Fruit fly (Drosophila melanogaster) whole organism, adult: ENCODE measurements around the gene dls.

ENCODE experiments used
- CG11617 ChIP-seq: fragments of 200-800 bp; sonication (Bioruptor generic); optimal IDR thresholded peaks from 2 replicates; lab custom pipeline; 2017; ENCODE audit warnings: mild to moderate bottlenecking, missing biosample characterization, missing genetic modification reagents, missing genetic modification characterization
- CG12768 ChIP-seq: fragments of 200-800 bp; sonication (Bioruptor generic); optimal IDR thresholded peaks from 2 replicates; lab custom pipeline; 2017; ENCODE audit warnings: missing biosample characterization, missing genetic modification characterization, mild to moderate bottlenecking, moderate library complexity, missing genetic modification reagents
- CG14711 ChIP-seq: fragments of 200-800 bp; sonication (Bioruptor generic); optimal IDR thresholded peaks from 2 replicates; lab custom pipeline; 2018; ENCODE audit warnings: missing biosample characterization, mild to moderate bottlenecking, missing genetic modification characterization, moderate library complexity
- CG1620 ChIP-seq: fragments of 200-800 bp; sonication (Bioruptor generic); optimal IDR thresholded peaks from 2 replicates; lab custom pipeline; 2016; ENCODE audit warnings: missing biosample characterization, missing genetic modification characterization
- CG33017 ChIP-seq: fragments of 200-800 bp; sonication (Bioruptor generic); optimal IDR thresholded peaks from 2 replicates; lab custom pipeline; 2018; ENCODE audit warnings: missing biosample characterization, mild to moderate bottlenecking, missing genetic modification characterization, moderate library complexity
- CG5204 ChIP-seq: fragments of 200-800 bp; sonication (Bioruptor generic); optimal IDR thresholded peaks from 2 replicates; lab custom pipeline; 2016; ENCODE audit warnings: missing biosample characterization, missing genetic modification characterization
- CG7045 ChIP-seq: fragments of 200-800 bp; sonication (Bioruptor generic); optimal IDR thresholded peaks from 2 replicates; lab custom pipeline; 2017; ENCODE audit warnings: missing biosample characterization, mild to moderate bottlenecking, missing genetic modification characterization
- CG7101 ChIP-seq: fragments of 200-800 bp; sonication (Bioruptor generic); optimal IDR thresholded peaks from 2 replicates; lab custom pipeline; 2018; ENCODE audit warnings: missing biosample characterization, mild to moderate bottlenecking, missing genetic modification characterization, moderate library complexity
- Clk ChIP-seq: fragments of 200-800 bp; sonication (Bioruptor generic); optimal IDR thresholded peaks from 2 replicates; lab custom pipeline; 2017; ENCODE audit warnings: missing biosample characterization, missing genetic modification characterization
- Crg-1 ChIP-seq: fragments of 200-800 bp; sonication (Bioruptor generic); optimal IDR thresholded peaks from 2 replicates; lab custom pipeline; 2016; ENCODE audit warnings: missing biosample characterization, missing genetic modification characterization
- Hr96 ChIP-seq: fragments of 200-800 bp; sonication (Bioruptor generic); optimal IDR thresholded peaks from 2 replicates; lab custom pipeline; 2016; ENCODE audit warnings: missing biosample characterization, missing genetic modification characterization
- Mnt ChIP-seq: fragments of 200-800 bp; sonication (Bioruptor generic); optimal IDR thresholded peaks from 2 replicates; lab custom pipeline; 2016; ENCODE audit warnings: missing biosample characterization, mild to moderate bottlenecking, missing genetic modification characterization
- bab1 ChIP-seq: fragments of 200-800 bp; sonication (Bioruptor generic); optimal IDR thresholded peaks from 3 replicates; lab custom pipeline; 2019; ENCODE audit warnings: missing biosample characterization, mild to moderate bottlenecking, missing genetic modification characterization, moderate library complexity
- cic ChIP-seq: fragments of 200-800 bp; sonication (Bioruptor generic); optimal IDR thresholded peaks from 2 replicates; lab custom pipeline; 2017; ENCODE audit warnings: missing biosample characterization, mild to moderate bottlenecking, missing genetic modification characterization, moderate library complexity
- cnc ChIP-seq, 2 experiments: fragments of >200 bp; optimal IDR thresholded peaks; 2 replicates each; lab custom pipeline; 2017
- kay ChIP-seq: fragments of 200-800 bp; sonication (Bioruptor generic); peaks from one replicate; lab custom pipeline; 2016; ENCODE audit warnings: missing biosample characterization, missing genetic modification characterization, borderline replicate concordance
- ovo ChIP-seq: fragments of 200-800 bp; sonication (Bioruptor generic); optimal IDR thresholded peaks from 2 replicates; lab custom pipeline; 2016; ENCODE audit warnings: missing biosample characterization, missing genetic modification characterization
- pad ChIP-seq: fragments of 200-800 bp; sonication (Bioruptor generic); optimal IDR thresholded peaks from 3 replicates; lab custom pipeline; 2017; ENCODE audit warnings: missing biosample characterization, missing genetic modification characterization, mild to moderate bottlenecking, moderate library complexity, missing genetic modification reagents
- tj ChIP-seq: fragments of 200-800 bp; sonication (Bioruptor generic); optimal IDR thresholded peaks from 3 replicates; lab custom pipeline; 2017; ENCODE audit warnings: missing biosample characterization, mild to moderate bottlenecking, missing genetic modification characterization, moderate library complexity
- toe ChIP-seq: fragments of 200-800 bp; sonication (Bioruptor generic); optimal IDR thresholded peaks from 2 replicates; lab custom pipeline; 2016; ENCODE audit warnings: missing biosample characterization, missing genetic modification characterization

Gene dls

DNA sequence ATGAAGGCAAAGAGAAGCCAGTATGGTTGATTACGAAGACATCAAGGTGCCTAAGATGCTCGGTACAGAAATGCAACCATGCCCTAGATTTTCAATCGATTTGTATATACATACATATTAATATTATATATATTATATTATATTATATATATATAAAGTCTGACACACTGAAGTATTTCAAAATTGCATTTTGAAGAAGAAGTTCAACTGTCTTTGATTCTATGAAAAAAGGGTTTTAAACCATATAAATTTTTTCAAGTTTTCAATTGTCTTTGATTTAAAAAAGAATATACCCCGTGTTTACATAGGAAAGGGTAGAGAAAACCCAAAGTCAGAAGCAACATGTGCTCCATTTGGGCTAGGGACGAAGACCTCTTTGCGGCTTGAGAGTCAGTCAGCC lies 26.4 kb upstream of the dls start:
- TF ChIP-seq Crg-1 (GFP tag; lab: Kevin White, UChicago): no peak

DNA sequence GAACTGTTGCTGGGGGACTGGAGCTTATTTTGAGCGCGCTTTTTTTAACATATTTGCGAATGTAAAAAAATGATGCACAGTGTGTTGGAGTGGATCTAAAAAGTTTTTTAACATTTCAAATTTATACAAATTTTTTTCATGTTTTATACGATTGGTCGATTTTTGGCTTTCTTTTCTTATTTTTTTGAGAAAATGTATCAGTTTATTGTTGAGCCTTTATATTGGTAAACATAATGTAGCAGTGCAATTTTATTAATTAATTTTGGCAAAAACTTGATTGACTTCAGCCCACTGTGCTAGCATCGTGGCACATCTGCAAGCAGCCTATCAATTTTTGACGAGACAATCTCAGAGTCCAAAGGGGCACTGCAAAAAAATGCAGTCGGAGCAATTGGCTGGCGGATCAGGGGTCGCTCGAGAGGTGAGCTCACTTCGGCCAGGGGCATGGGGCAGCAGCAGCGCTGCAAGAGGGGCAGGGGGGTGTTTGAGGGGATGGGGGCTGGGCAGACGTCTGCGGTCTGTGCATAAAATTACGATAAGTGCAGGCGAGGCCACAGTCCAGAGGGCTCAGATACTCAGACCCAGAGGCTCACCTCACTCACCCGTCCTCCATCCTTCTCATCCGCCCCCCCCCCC lies 25.4 kb upstream of the dls start:
- TF ChIP-seq Hr96 (GFP tag; lab: Kevin White, UChicago): no peak
- no peak for TF ChIP-seq Crg-1 (GFP tag; lab: Kevin White, UChicago)
- no peak for TF ChIP-seq kay (GFP tag; lab: Kevin White, UChicago)
- TF ChIP-seq toe (GFP tag; lab: Kevin White, UChicago): no peak

DNA sequence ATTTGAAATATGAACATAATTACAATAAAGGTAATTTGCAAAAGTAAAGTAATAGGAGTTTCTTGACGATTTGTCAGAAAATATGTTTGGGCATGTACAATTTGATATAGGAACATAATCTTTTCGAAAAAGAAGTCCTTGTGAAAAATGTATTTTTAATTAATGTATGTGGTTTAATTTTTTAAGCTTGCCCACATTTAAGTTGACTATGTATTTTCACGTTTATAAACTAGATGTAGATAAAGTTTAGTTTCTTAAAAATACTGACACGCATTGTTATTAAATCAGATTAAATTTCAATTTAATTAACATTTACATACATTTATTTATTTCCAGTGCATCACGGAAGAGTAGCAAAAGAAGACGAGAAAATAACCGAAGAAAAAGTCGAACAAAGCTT lies 24.6 kb upstream of the dls start:
- TF ChIP-seq cic (GFP tag; lab: Kevin White, UChicago) (no peak), cnc (optimal IDR thresholded peaks at IDR 0.05; lab: Kevin White, UChicago) (no peak), ovo (GFP tag; lab: Kevin White, UChicago) (no peak), bab1 (no peak), tj (no peak), CG14711 (tag; lab: Kevin White, UChicago) (no peak), CG7045 (no peak), Crg-1 (GFP tag; lab: Kevin White, UChicago) (no peak), toe (GFP tag; lab: Kevin White, UChicago) (no peak), CG5204 (GFP tag; lab: Kevin White, UChicago) (no peak), kay (GFP tag; lab: Kevin White, UChicago) (no peak), Hr96 (GFP tag; lab: Kevin White, UChicago) (no peak), CG12768 (GFP tag; lab: Kevin White, UChicago) (no peak), CG33017 (tag; lab: Kevin White, UChicago) (no peak), CG1620 (GFP tag; lab: Kevin White, UChicago) (no peak), CG11617 (GFP tag; lab: Kevin White, UChicago) (no peak), CG7101 (tag; lab: Kevin White, UChicago) (no peak), Mnt (GFP tag; lab: Kevin White, UChicago) (no peak), pad (GFP tag; lab: Kevin White, UChicago) (no peak)

DNA sequence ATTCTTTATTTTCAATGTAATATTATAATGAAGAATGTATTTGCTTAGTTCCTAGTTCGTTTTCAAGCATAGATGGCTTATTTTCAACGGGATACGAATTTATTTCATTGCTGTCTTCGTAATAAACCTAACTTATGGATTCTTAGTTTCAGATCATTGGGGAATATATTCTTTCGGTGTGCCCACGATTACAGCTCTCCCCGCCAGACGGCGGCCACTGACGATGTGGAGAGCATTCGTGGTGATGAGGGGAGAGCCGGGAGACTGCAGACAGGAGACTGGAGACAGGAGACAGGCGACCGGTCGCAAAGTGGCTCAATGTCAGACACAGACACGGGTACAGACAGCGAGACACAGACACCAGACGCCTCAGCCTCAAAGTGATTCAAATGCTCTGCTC lies 23.8 kb upstream of the dls start:
- TF ChIP-seq CG5204 (GFP tag; lab: Kevin White, UChicago): no peak
- TF ChIP-seq CG11617 (GFP tag; lab: Kevin White, UChicago): no peak
- no peak for TF ChIP-seq CG1620 (GFP tag; lab: Kevin White, UChicago)
- no peak for TF ChIP-seq toe (GFP tag; lab: Kevin White, UChicago)
- TF ChIP-seq Hr96 (GFP tag; lab: Kevin White, UChicago): no peak
- TF ChIP-seq Mnt (GFP tag; lab: Kevin White, UChicago): no peak
- no peak for TF ChIP-seq tj
- TF ChIP-seq pad (GFP tag; lab: Kevin White, UChicago): no peak
- TF ChIP-seq kay (GFP tag; lab: Kevin White, UChicago): no peak

DNA sequence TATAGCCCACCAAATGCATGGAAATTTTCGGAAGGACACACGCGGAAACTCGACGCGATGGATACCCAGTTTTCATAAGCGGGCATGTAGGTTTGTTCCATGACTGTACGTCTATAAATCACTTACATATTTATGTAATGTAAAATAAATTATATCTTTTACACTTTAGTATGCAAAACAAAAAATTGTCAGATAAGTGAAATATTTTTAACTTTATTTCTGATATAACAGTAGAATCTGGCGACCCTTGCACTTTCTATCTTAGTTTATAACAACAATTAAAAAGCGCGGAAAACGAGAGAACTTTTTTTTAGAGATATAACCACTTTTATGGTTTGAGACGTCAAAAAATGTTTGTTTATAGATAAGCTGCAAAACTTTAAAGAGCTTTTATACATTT lies 23.4 kb upstream of the dls start:
- TF ChIP-seq toe (GFP tag; lab: Kevin White, UChicago): no peak
- TF ChIP-seq Clk (GFP tag; lab: Kevin White, UChicago): no peak
- TF ChIP-seq ovo (GFP tag; lab: Kevin White, UChicago): no peak
- no peak for TF ChIP-seq CG1620 (GFP tag; lab: Kevin White, UChicago)
- TF ChIP-seq cnc (optimal IDR thresholded peaks at IDR 0.05; lab: Kevin White, UChicago): no peak
- no peak for TF ChIP-seq CG14711 (tag; lab: Kevin White, UChicago)
- TF ChIP-seq Hr96 (GFP tag; lab: Kevin White, UChicago): no peak
- TF ChIP-seq Crg-1 (GFP tag; lab: Kevin White, UChicago): no peak
- TF ChIP-seq CG33017 (tag; lab: Kevin White, UChicago): no peak
- TF ChIP-seq CG7101 (tag; lab: Kevin White, UChicago): no peak
- no peak for TF ChIP-seq kay (GFP tag; lab: Kevin White, UChicago)
- TF ChIP-seq CG12768 (GFP tag; lab: Kevin White, UChicago): no peak
- TF ChIP-seq cic (GFP tag; lab: Kevin White, UChicago): no peak
- TF ChIP-seq pad (GFP tag; lab: Kevin White, UChicago): no peak
- TF ChIP-seq CG11617 (GFP tag; lab: Kevin White, UChicago): no peak
- no peak for TF ChIP-seq bab1

DNA sequence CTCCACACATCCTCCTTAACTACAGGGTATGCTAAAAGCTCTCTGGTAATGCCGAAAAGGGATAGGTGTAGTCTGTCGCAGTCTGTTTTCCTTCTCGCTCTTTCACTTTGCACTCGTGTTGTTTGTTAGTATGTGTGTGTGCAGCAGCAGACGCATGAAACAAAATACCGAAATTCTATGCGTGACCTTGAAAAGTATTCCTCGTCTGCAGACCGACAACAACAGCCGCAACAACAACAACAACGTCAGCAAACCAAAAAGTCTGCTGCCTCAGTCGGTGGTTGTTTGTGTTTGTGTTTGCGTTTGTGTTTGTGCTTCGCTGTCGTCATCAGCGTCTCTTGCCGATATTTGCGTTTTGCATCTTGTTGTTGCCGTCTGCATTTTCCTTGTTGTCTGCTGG lies 22.7 kb upstream of the dls start:
- no peak for TF ChIP-seq CG33017 (tag; lab: Kevin White, UChicago)
- peak; percentile 4 for TF ChIP-seq CG5204 (GFP tag; lab: Kevin White, UChicago)

DNA sequence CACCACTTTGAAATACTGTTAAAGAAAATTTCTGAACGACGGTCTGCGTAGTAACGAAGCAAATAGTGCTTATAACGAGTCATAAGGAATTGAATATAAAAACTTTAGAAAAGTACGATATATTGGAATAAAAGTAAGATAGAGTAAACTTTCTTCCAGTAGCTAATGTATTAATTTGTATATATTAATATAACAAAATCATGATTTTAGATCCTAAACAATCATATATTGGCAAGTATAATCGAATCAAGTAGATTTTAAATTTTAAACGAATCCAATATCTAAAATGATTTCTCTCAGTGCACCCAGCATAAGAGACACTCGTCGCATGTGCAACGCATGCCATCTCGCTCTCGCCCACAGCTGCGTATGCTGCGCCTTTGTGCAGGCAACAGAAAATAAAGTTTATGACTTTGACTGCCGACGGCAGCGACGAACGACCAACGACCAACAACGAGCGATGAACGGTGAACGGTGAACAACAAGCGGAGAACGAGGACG lies 19.7 kb upstream of the dls start:
- TF ChIP-seq CG12768 (GFP tag; lab: Kevin White, UChicago) (no peak), cnc (optimal IDR thresholded peaks at IDR 0.05; lab: Kevin White, UChicago) (no peak), toe (GFP tag; lab: Kevin White, UChicago) (no peak), ovo (GFP tag; lab: Kevin White, UChicago) (no peak), cic (GFP tag; lab: Kevin White, UChicago) (no peak), bab1 (no peak), Crg-1 (GFP tag; lab: Kevin White, UChicago) (no peak), tj (no peak), CG1620 (GFP tag; lab: Kevin White, UChicago) (no peak), CG33017 (tag; lab: Kevin White, UChicago) (no peak), kay (GFP tag; lab: Kevin White, UChicago) (no peak), CG7045 (no peak)
